Fruit fly (Drosophila melanogaster): Measurements from ENCODE around the gene FASN1.
A peak's percentile ranks its signal among the peaks of the same experiment; 100 is the strongest.

DNA sequence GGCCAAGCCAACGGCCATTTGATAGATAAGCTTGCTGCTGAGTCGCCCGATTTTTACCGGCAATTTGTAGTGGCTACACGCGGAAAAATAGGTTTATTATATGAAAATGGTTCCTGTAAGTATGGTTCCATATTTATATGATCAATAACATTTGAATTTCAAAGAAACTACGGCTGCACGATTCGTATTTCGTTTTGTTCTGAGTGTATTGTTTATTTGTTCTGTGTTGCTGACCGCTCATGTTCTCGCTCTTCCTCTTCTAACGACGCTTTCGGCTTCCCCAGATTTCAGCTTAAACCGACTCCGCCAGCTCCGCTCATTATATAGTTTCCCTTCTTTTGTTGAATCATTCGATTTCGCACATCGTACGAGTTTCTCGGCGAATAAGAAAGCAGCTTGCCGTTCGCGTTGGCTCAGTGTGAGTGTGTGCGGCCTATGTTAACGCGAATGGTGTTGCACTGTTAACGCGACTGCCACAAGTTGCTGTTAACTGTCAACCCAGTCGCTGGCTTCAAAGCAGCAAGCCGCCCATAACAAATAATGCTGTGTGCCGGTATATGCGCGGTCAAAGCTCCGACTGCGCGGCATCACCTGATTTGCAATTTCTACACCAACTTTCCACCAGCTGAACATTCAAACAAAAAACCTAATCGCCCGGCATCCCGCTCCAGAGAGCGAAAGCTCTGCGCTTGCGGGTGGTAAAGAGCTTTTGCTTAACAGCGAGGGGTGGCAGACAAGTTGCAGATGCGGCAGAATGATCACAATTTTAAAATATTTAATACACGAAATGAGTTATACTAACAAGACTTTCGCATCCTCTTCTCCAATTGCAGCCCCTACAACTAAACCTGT is 2.6 kb downstream of the FASN1 start:
- TF ChIP-seq CG17806 (tag; optimal IDR thresholded peaks at IDR 0.05), result no peak
- peak; percentile 29; the same call in 1 of the 2 replicates for TF ChIP-seq CG12605 (GFP tag; IDR thresholded peaks at IDR 0.05)
- no peak for TF ChIP-seq CG15710 (tag; optimal IDR thresholded peaks at IDR 0.05)
- peak; percentile 36 for TF ChIP-seq Ets98B (GFP tag; IDR thresholded peaks at IDR 0.05)
- no peak for TF ChIP-seq EcR (GFP tag; optimal IDR thresholded peaks at IDR 0.05)
- no peak for TF ChIP-seq rn (GFP tag; IDR thresholded peaks at IDR 0.05)
- TF ChIP-seq Snoo (tag; optimal IDR thresholded peaks at IDR 0.05), result no peak
- no peak for TF ChIP-seq CG32121 (GFP tag; IDR thresholded peaks at IDR 0.05)
- TF ChIP-seq CG34367 (tag; optimal IDR thresholded peaks at IDR 0.05), result no peak
- no peak for TF ChIP-seq CG8159 (tag; optimal IDR thresholded peaks at IDR 0.05)
- no peak for TF ChIP-seq CG9948 (tag; optimal IDR thresholded peaks at IDR 0.05)
- no peak for TF ChIP-seq CG10348 (GFP tag; IDR thresholded peaks at IDR 0.05)
- no peak for TF ChIP-seq Pif1B (GFP tag; optimal IDR thresholded peaks at IDR 0.05)
